Worm (Caenorhabditis elegans) whole organism, L4/young adult: ENCODE results near the gene moc-2.

Experiments used
- W03F9.2 ChIP-seq: fragments of 150-350 bp; optimal IDR thresholded peaks from 2 replicates; lab custom pipeline; 2014; ENCODE audit warnings: missing biosample characterization, missing genetic modification characterization
- dao-5 ChIP-seq: sonication (generic microtip); optimal IDR thresholded peaks from 2 replicates; lab custom pipeline; 2016; ENCODE audit warnings: missing genotype, missing genetic modification characterization, moderate library complexity, missing compliant biosample characterization

DNA sequence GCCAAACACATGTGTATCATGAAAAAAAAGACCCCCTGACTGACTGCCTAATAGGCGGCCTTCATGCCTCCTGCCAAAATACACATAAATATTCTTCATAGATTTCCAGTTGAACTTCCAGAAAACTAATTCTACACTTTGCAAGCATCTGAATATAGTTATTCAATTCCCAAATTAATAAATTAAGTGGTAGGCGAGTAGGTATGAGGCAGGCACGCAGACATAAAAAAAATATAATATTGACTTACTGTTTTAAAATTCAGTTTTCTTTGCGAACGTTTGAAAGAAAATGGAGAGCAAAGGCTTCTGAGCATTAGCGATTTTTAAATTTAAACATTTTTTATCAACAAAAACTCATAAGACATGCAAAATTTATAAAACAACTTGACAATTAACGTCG, 16.1 kb downstream of the moc-2 start:
- no peak for TF ChIP-seq W03F9.2 (tag; lab: Kevin White, UChicago)
- TF ChIP-seq dao-5, result no peak
